Worm (Caenorhabditis elegans) whole organism, midembryonic: Measurements from ENCODE around the gene gad-1.

ENCODE experiments used
- T22C8.4 ChIP-seq: fragments of 200-800 bp; sonication (Bioruptor generic); IDR thresholded peaks from 2 replicates; pipeline ENCODE4 v1.3.6; 2022; ENCODE audit warnings: missing genetic modification characterization, missing compliant biosample characterization
- cog-1 ChIP-seq: sonication (generic microtip); optimal IDR thresholded peaks from 2 replicates; lab custom pipeline; 2016; ENCODE audit warnings: missing genetic modification characterization, missing compliant biosample characterization
- flt-1 ChIP-seq: fragments of 200-800 bp; sonication (Bioruptor generic); IDR thresholded peaks from 2 replicates; pipeline ENCODE4 v1.3.6; 2022; ENCODE audit warnings: missing genetic modification characterization, missing compliant biosample characterization
- klf-2 ChIP-seq: fragments of 200-800 bp; sonication (Bioruptor generic); conservative IDR thresholded peaks from 2 replicates; pipeline ENCODE4 v1.3.6; 2022; ENCODE audit warnings: missing genetic modification reagents, missing genetic modification characterization, missing compliant biosample characterization
- med-1 ChIP-seq: sonication (generic microtip); optimal IDR thresholded peaks from 2 replicates; lab custom pipeline; 2017; ENCODE audit warnings: missing genetic modification characterization, mild to moderate bottlenecking, missing compliant biosample characterization, antibody characterized with exemption, missing genetic modification reagents; ENCODE audit not compliant: insufficient read depth
- ref-1 ChIP-seq: fragments of 200-800 bp; sonication (Bioruptor generic); conservative IDR thresholded peaks from 2 replicates; pipeline ENCODE4 v1.3.6; 2022; ENCODE audit warnings: missing genetic modification reagents, missing genetic modification characterization, missing compliant biosample characterization
- tab-1 ChIP-seq: fragments of 200-800 bp; sonication (Bioruptor generic); IDR thresholded peaks from 2 replicates; pipeline ENCODE4 v1.3.6; 2022; ENCODE audit warnings: missing genetic modification characterization, missing compliant biosample characterization
- ztf-23 ChIP-seq: fragments of 200-800 bp; sonication (Bioruptor generic); IDR thresholded peaks from 2 replicates; pipeline ENCODE4 v1.3.6; 2022; ENCODE audit warnings: missing genetic modification reagents, missing genetic modification characterization, missing compliant biosample characterization
- ztf-29 ChIP-seq: fragments of 200-800 bp; sonication (Bioruptor generic); IDR thresholded peaks from 2 replicates; pipeline ENCODE4 v1.3.6; 2022; ENCODE audit warnings: missing genetic modification reagents, missing genetic modification characterization, missing compliant biosample characterization

Gene gad-1

ce11 chrV:6400950-6401551, 32.2 kb downstream of the gad-1 start:
- TF ChIP-seq ztf-29 (no peak), flt-1 (no peak), klf-2 (GFP tag; lab: Robert Waterston, UW) (no peak), ref-1 (no peak), tab-1 (no peak), med-1 (GFP tag; lab: Kevin White, UChicago) (no peak), ztf-23 (GFP tag; lab: Robert Waterston, UW) (no peak), T22C8.4 (GFP tag; lab: Robert Waterston, UW) (no peak), cog-1 (tag; lab: Kevin White, UChicago) (no peak)

DNA sequence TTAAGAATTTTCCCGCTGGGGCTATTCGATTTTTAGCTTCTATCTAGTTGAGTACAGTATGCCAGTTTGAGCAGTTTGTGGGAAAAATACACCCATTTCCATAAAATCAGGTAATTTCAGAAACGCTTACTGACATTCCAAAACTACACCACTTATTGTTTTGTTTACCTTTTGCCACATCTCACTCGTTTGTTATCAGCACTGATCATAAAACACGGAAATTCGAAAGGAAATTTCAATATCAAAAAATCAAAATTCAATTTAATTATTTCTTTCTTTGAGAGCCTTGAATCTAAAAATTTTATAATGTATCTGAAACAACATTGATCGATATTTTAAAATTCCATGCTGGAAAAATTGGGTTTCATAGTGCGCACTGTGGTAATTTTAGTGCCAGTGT, 32.8 kb downstream of the gad-1 start:
- no peak for TF ChIP-seq klf-2 (GFP tag; lab: Robert Waterston, UW)
- no peak for TF ChIP-seq cog-1 (tag; lab: Kevin White, UChicago)
- no peak for TF ChIP-seq ztf-29
- no peak for TF ChIP-seq med-1 (GFP tag; lab: Kevin White, UChicago)
- TF ChIP-seq tab-1: no peak
- no peak for TF ChIP-seq T22C8.4 (GFP tag; lab: Robert Waterston, UW)
- TF ChIP-seq ref-1: no peak
- TF ChIP-seq ztf-23 (GFP tag; lab: Robert Waterston, UW): no peak
- no peak for TF ChIP-seq flt-1

DNA sequence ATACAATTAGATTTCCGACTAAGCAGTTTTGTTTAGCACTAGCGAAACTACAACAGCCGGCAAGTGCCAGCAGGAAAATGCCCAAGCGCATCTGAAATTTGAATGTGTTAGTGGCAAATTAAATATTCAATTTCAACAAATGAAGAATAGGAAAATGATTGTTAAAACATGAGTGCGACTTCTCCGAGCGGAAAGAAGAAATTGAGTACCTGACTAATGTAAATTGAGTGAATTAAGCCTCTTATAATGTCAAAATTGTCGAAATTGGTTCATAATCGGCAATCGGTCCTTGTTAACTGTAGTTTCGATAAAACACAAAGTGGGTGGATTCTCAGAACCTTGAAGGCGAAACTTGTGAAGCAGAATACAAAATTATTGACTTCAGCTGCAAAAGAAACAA, 33.5 kb downstream of the gad-1 start, which contains the start of gene gfi-1:
Gene gfi-1 (minus strand): TSS at position 101 of the 400 bp plus-strand sequence.
- TF ChIP-seq ztf-23 (GFP tag; lab: Robert Waterston, UW) (no peak), tab-1 (no peak), klf-2 (GFP tag; lab: Robert Waterston, UW) (no peak), cog-1 (tag; lab: Kevin White, UChicago) (no peak), ztf-29 (no peak), ref-1 (no peak), med-1 (GFP tag; lab: Kevin White, UChicago) (no peak), flt-1 (no peak), T22C8.4 (GFP tag; lab: Robert Waterston, UW) (no peak)

DNA sequence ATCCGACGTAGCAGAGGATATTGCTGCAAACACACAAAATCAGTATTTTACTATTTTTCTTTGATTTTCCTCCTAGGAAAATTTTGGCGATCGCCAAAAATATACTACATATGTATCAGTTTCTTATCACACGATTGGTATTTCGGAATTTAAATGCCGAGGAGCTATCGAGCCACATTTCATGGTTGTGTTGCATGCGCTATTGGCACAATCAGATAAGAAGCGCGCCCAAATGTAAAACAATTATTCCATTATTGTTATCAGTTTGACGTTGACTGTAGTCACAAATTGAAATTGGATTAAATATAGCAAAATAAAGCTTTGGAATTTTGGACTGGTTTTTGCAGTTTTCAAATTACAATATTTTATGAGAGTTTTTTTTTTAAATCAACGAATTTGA, 34.4 kb downstream of the gad-1 start:
- TF ChIP-seq klf-2 (GFP tag; lab: Robert Waterston, UW): no peak
- TF ChIP-seq flt-1: no peak
- TF ChIP-seq ref-1: no peak
- no peak for TF ChIP-seq med-1 (GFP tag; lab: Kevin White, UChicago)
- TF ChIP-seq cog-1 (tag; lab: Kevin White, UChicago): no peak

DNA sequence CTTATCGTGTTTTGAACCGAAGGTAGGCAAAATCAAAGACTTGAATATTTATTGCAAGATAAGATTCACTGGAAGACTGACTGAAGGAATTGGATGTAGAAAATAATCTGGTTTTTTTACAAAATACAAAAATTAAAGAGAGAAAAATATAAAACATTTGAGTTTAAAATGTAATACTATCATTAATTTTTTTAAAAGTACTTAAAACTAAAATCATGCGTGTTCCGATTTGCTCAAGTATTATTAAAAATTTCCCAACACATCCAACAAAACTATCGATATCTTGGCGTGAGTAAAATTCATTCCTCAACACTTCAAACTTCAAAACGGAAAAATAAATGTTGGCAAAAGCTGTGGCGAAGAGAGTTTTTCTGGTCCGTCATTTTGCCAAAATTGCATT, 43.1 kb downstream of the gad-1 start, which contains the start of gene F57F4.1:
Gene F57F4.1 (plus strand): TSS at position 301 of the 400 bp plus-strand sequence.
- TF ChIP-seq ztf-23 (GFP tag; lab: Robert Waterston, UW) (no peak), ref-1 (no peak), tab-1 (no peak), klf-2 (GFP tag; lab: Robert Waterston, UW) (no peak), ztf-29 (no peak), med-1 (GFP tag; lab: Kevin White, UChicago) (no peak), flt-1 (no peak), T22C8.4 (GFP tag; lab: Robert Waterston, UW) (no peak), cog-1 (tag; lab: Kevin White, UChicago) (no peak)

ce11 chrV:6389634-6390033, 43.7 kb downstream of the gad-1 start, which contains the start of gene F57F4.2:
Gene F57F4.2, minus strand, starts transcription at chrV:6389734.
- TF ChIP-seq ztf-29 (no peak), med-1 (GFP tag; lab: Kevin White, UChicago) (no peak), klf-2 (GFP tag; lab: Robert Waterston, UW) (no peak), tab-1 (no peak), ztf-23 (GFP tag; lab: Robert Waterston, UW) (no peak)

DNA sequence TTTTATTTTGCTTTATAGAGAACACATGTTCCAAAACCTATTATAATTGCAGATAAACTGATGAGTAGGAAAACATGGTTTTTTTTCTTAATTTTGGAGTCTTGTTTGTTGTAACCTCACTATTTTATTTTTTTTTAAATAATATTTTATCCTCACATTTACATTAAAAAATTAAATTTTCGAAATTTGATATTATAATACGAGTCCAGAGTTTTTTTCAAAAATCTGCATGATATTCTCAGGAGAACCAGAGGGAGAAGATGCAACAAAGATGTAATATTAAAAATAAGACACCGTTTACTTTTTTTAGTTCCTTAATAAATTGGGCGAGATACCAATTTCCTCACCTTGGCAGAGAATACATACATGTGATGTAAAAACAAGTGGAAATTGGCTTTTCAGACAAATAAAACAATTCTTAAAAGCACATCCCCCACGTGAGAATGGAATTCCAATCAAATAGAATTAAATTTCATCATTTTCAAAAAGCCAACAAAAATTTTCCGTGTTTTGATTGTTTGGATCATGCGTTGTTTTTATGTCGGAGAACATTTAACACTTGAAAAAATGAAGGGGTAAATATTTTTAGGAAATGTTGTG, 47.5 kb downstream of the gad-1 start:
- TF ChIP-seq flt-1: no peak
- no peak for TF ChIP-seq ztf-29
- no peak for TF ChIP-seq klf-2 (GFP tag; lab: Robert Waterston, UW)
- no peak for TF ChIP-seq cog-1 (tag; lab: Kevin White, UChicago)
- TF ChIP-seq med-1 (GFP tag; lab: Kevin White, UChicago): no peak
- TF ChIP-seq ztf-23 (GFP tag; lab: Robert Waterston, UW): no peak
- no peak for TF ChIP-seq ref-1
- no peak for TF ChIP-seq T22C8.4 (GFP tag; lab: Robert Waterston, UW)
- TF ChIP-seq tab-1: no peak
